Fruit fly (Drosophila melanogaster) whole organism, prepupa: ENCODE measurements around the gene CG13625.

Source experiments
- Blimp-1 ChIP-seq: fragments of 200-800 bp; sonication (Bioruptor generic); optimal IDR thresholded peaks from 3 replicates; lab custom pipeline; 2017; ENCODE audit warnings: missing biosample characterization, missing genetic modification characterization, mild to moderate bottlenecking, moderate library complexity, missing genetic modification reagents
- CG10669 ChIP-seq: fragments of 200-800 bp; sonication (Bioruptor generic); optimal IDR thresholded peaks from 3 replicates; lab custom pipeline; 2018; ENCODE audit warnings: missing biosample characterization, mild to moderate bottlenecking, missing genetic modification characterization, moderate library complexity
- CG11294 ChIP-seq: fragments of 200-800 bp; sonication (Bioruptor generic); IDR thresholded peaks from 2 replicates; pipeline ENCODE4 v1.3.6; 2022; ENCODE audit warnings: missing biosample characterization, missing genetic modification characterization
- CG11762 ChIP-seq: fragments of 200-800 bp; sonication (Bioruptor generic); optimal IDR thresholded peaks from 3 replicates; lab custom pipeline; 2016; ENCODE audit warnings: missing biosample characterization, missing genetic modification characterization; ENCODE audit not compliant: insufficient read depth
- CG1621 ChIP-seq: fragments of 200-800 bp; sonication (Bioruptor generic); optimal IDR thresholded peaks from 3 replicates; lab custom pipeline; 2018; ENCODE audit warnings: missing biosample characterization, mild to moderate bottlenecking, missing genetic modification characterization
- CG16779 ChIP-seq: fragments of 200-800 bp; sonication (Bioruptor generic); optimal IDR thresholded peaks from 3 replicates; lab custom pipeline; 2017; ENCODE audit warnings: missing biosample characterization, mild to moderate bottlenecking, missing genetic modification characterization
- CG3032 ChIP-seq: fragments of 200-800 bp; optimal IDR thresholded peaks from 2 replicates; lab custom pipeline; 2019; ENCODE audit warnings: missing biosample characterization, mild to moderate bottlenecking, missing genetic modification characterization, moderate library complexity
- CG31627 ChIP-seq: fragments of 200-800 bp; sonication (Bioruptor generic); optimal IDR thresholded peaks from 3 replicates; lab custom pipeline; 2016; ENCODE audit warnings: missing biosample characterization, missing genetic modification characterization
- CG32006 ChIP-seq: fragments of 200-800 bp; sonication (Bioruptor generic); optimal IDR thresholded peaks from 3 replicates; lab custom pipeline; 2017; ENCODE audit warnings: missing biosample characterization, mild to moderate bottlenecking, missing genetic modification characterization
- CG34406 ChIP-seq: fragments of 200-800 bp; sonication (Bioruptor generic); optimal IDR thresholded peaks from 3 replicates; lab custom pipeline; 2016; ENCODE audit warnings: missing biosample characterization, missing genetic modification characterization
- CG3919 ChIP-seq: fragments of 200-800 bp; sonication (Bioruptor generic); optimal IDR thresholded peaks from 3 replicates; lab custom pipeline; 2016; ENCODE audit warnings: missing biosample characterization, missing genetic modification characterization
- CG4318 ChIP-seq: fragments of 200-800 bp; sonication (Bioruptor generic); optimal IDR thresholded peaks from 3 replicates; lab custom pipeline; 2017; ENCODE audit warnings: missing biosample characterization, mild to moderate bottlenecking, missing genetic modification characterization
- CG6163 ChIP-seq: fragments of 200-800 bp; sonication (Bioruptor generic); IDR thresholded peaks from 3 replicates; pipeline ENCODE4 v1.3.6; 2022; ENCODE audit warnings: missing biosample characterization, missing genetic modification characterization
- CG6276 ChIP-seq: fragments of 200-800 bp; sonication (Bioruptor generic); optimal IDR thresholded peaks from 2 replicates; lab custom pipeline; 2017; ENCODE audit warnings: missing biosample characterization, mild to moderate bottlenecking, missing genetic modification characterization
- CG6792 ChIP-seq: fragments of 200-800 bp; sonication (Bioruptor generic); optimal IDR thresholded peaks from 3 replicates; lab custom pipeline; 2016; ENCODE audit warnings: missing biosample characterization, missing genetic modification characterization
- CG6808 ChIP-seq: fragments of 200-800 bp; sonication (Bioruptor generic); optimal IDR thresholded peaks from 3 replicates; lab custom pipeline; 2017; ENCODE audit warnings: missing biosample characterization, missing genetic modification characterization, mild to moderate bottlenecking, moderate library complexity, missing genetic modification reagents
- CG7368 ChIP-seq: fragments of 200-800 bp; sonication (Bioruptor generic); optimal IDR thresholded peaks from 3 replicates; lab custom pipeline; 2016; ENCODE audit warnings: missing biosample characterization, missing genetic modification characterization
- CG8119 ChIP-seq: fragments of 200-800 bp; sonication (Bioruptor generic); IDR thresholded peaks from 3 replicates; pipeline ENCODE4 v1.3.6; 2022; ENCODE audit warnings: missing biosample characterization, missing genetic modification characterization
- CG8319 ChIP-seq: fragments of 200-800 bp; sonication (Bioruptor generic); optimal IDR thresholded peaks from 3 replicates; lab custom pipeline; 2016; ENCODE audit warnings: missing biosample characterization, missing genetic modification characterization
- CG8632 ChIP-seq: fragments of 200-800 bp; sonication (Bioruptor generic); optimal IDR thresholded peaks from 3 replicates; lab custom pipeline; 2016; ENCODE audit warnings: missing biosample characterization, missing genetic modification characterization
- CG9139 ChIP-seq: fragments of 200-800 bp; sonication (Bioruptor generic); optimal IDR thresholded peaks from 3 replicates; lab custom pipeline; 2017; ENCODE audit warnings: missing biosample characterization, mild to moderate bottlenecking, missing genetic modification characterization
- Eip75B ChIP-seq: fragments of 200-800 bp; sonication (Bioruptor generic); optimal IDR thresholded peaks from 3 replicates; lab custom pipeline; 2016; ENCODE audit warnings: missing biosample characterization, missing genetic modification characterization
- Eip78C ChIP-seq: fragments of 200-800 bp; sonication (Bioruptor generic); peaks from one replicate; lab custom pipeline; 2016; ENCODE audit warnings: missing biosample characterization, missing genetic modification characterization
- Eip93F ChIP-seq: fragments of 200-800 bp; sonication (Bioruptor generic); optimal IDR thresholded peaks from 2 replicates; lab custom pipeline; 2016; ENCODE audit warnings: missing biosample characterization, mild to moderate bottlenecking, missing genetic modification characterization
- Ets96B ChIP-seq: fragments of 200-800 bp; optimal IDR thresholded peaks from 2 replicates; lab custom pipeline; 2019; ENCODE audit warnings: missing biosample characterization, mild to moderate bottlenecking, missing genetic modification characterization, moderate library complexity
- Gug ChIP-seq: fragments of 200-800 bp; sonication (Bioruptor generic); IDR thresholded peaks from 2 replicates; pipeline ENCODE4 v1.3.6; 2022; ENCODE audit warnings: missing biosample characterization, missing genetic modification characterization
- Hr38 ChIP-seq: sonication (Bioruptor generic); optimal IDR thresholded peaks from 2 replicates; lab custom pipeline; 2016; ENCODE audit warnings: missing biosample characterization, missing genetic modification characterization
- Hr4 ChIP-seq: fragments of 200-800 bp; sonication (Bioruptor generic); optimal IDR thresholded peaks from 3 replicates; lab custom pipeline; 2016; ENCODE audit warnings: missing biosample characterization, missing genetic modification characterization
- Lpt ChIP-seq: fragments of 200-800 bp; sonication (Bioruptor generic); optimal IDR thresholded peaks from 3 replicates; lab custom pipeline; 2016; ENCODE audit warnings: missing biosample characterization, missing genetic modification characterization
- Met ChIP-seq: fragments of 200-800 bp; sonication (Bioruptor generic); optimal IDR thresholded peaks from 3 replicates; lab custom pipeline; 2016; ENCODE audit warnings: missing biosample characterization, missing genetic modification characterization
- OdsH ChIP-seq: fragments of 200-800 bp; sonication (Bioruptor generic); optimal IDR thresholded peaks from 3 replicates; lab custom pipeline; 2016; ENCODE audit warnings: missing biosample characterization, missing genetic modification characterization
- Smox ChIP-seq: fragments of 200-800 bp; sonication (Bioruptor generic); optimal IDR thresholded peaks from 3 replicates; lab custom pipeline; 2016; ENCODE audit warnings: missing biosample characterization, missing genetic modification characterization
- Sox14 ChIP-seq: fragments of 200-800 bp; sonication (Bioruptor generic); optimal IDR thresholded peaks from 3 replicates; lab custom pipeline; 2016; ENCODE audit warnings: missing biosample characterization, missing genetic modification characterization
- Sox15 ChIP-seq: fragments of 200-800 bp; sonication (Bioruptor generic); optimal IDR thresholded peaks from 3 replicates; lab custom pipeline; 2016; ENCODE audit warnings: missing biosample characterization, missing genetic modification characterization
- achi ChIP-seq: fragments of 200-800 bp; sonication (Bioruptor generic); optimal IDR thresholded peaks from 3 replicates; lab custom pipeline; 2016; ENCODE audit warnings: missing biosample characterization, missing genetic modification characterization
- dac ChIP-seq: fragments of 200-800 bp; sonication (Bioruptor generic); optimal IDR thresholded peaks from 2 replicates; lab custom pipeline; 2017; ENCODE audit warnings: missing biosample characterization, mild to moderate bottlenecking, missing genetic modification characterization
- dsx ChIP-seq: fragments of 200-800 bp; optimal IDR thresholded peaks from 3 replicates; lab custom pipeline; 2019; ENCODE audit warnings: missing biosample characterization, mild to moderate bottlenecking, missing genetic modification characterization, moderate library complexity; ENCODE audit not compliant: poor library complexity, severe bottlenecking
- eg ChIP-seq: fragments of 200-800 bp; sonication (Bioruptor generic); IDR thresholded peaks from 3 replicates; pipeline ENCODE4 v1.3.6; 2022; ENCODE audit warnings: missing biosample characterization, missing genetic modification characterization
- fd59A ChIP-seq: fragments of 200-800 bp; sonication (Bioruptor generic); optimal IDR thresholded peaks from 2 replicates; lab custom pipeline; 2017; ENCODE audit warnings: missing biosample characterization, mild to moderate bottlenecking, missing genetic modification characterization, missing genetic modification reagents
- fd85E ChIP-seq: fragments of 200-800 bp; sonication (Bioruptor generic); optimal IDR thresholded peaks from 3 replicates; lab custom pipeline; 2016; ENCODE audit warnings: missing biosample characterization, missing genetic modification characterization
- lz ChIP-seq: fragments of 200-800 bp; sonication (Bioruptor generic); optimal IDR thresholded peaks from 3 replicates; lab custom pipeline; 2016; ENCODE audit warnings: missing biosample characterization, missing genetic modification characterization
- net ChIP-seq: fragments of 200-800 bp; sonication (Bioruptor generic); optimal IDR thresholded peaks from 3 replicates; lab custom pipeline; 2016; ENCODE audit warnings: missing biosample characterization, missing genetic modification characterization
- spab ChIP-seq: fragments of 200-800 bp; sonication (Bioruptor generic); optimal IDR thresholded peaks from 2 replicates; lab custom pipeline; 2017; ENCODE audit warnings: missing biosample characterization, mild to moderate bottlenecking, missing genetic modification characterization, missing genetic modification reagents
- svp ChIP-seq: fragments of 200-800 bp; sonication (Bioruptor generic); peaks from one replicate; lab custom pipeline; 2016; ENCODE audit warnings: missing biosample characterization, missing genetic modification characterization
- topi ChIP-seq: fragments of 200-800 bp; sonication (Bioruptor generic); optimal IDR thresholded peaks from 3 replicates; lab custom pipeline; 2016; ENCODE audit warnings: missing biosample characterization, missing genetic modification characterization
- vri ChIP-seq: fragments of 200-800 bp; sonication (Bioruptor generic); optimal IDR thresholded peaks from 3 replicates; lab custom pipeline; 2016; ENCODE audit warnings: missing biosample characterization, mild to moderate bottlenecking, missing genetic modification characterization

The CG13625 gene

DNA sequence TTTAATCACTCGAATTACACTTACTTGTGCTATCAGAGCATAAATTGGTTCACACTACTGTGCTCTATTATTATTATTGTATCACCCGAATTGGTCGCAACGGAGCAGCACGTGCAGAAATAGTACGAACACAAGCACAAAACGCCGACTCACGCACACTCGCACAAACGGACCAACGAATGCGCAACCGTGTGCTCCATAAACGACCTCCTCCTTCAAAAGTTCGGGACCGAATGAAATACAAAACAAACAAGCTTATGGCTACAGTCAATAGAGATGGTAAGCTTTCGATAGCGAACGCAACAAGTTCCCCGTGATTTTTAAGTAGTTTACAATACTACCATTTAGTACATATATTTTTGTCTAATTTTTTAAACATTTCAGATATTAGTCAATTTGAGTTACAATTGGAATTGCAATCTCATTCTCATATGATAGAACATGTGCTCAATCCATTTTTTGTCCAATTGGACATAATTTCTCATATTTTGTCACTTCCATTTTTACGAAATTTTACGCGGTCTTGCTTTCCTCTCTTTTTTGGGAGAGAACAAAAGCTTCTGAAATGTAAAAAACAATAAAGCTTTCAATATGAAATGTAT is 41.2 kb downstream of the CG13625 start, which contains the start of gene Cftr (continued):
- TF ChIP-seq Sox14 (GFP tag; lab: Kevin White, UChicago) (peak; percentile 67), achi (peak; percentile 18), CG32006 (GFP tag; lab: Kevin White, UChicago) (no peak), CG16779 (tag; lab: Kevin White, UChicago) (peak; percentile 29), eg (GFP tag; lab: Robert Waterston, UW) (peak; percentile 61; the same call in 2 of the 3 replicates), Lpt (GFP tag; lab: Kevin White, UChicago) (peak; percentile 61), lz (GFP tag; lab: Kevin White, UChicago) (peak; percentile 60), CG3032 (peak; percentile 18), Eip93F (GFP tag; lab: Kevin White, UChicago) (peak; percentile 40), topi (GFP tag; lab: Kevin White, UChicago) (peak; percentile 62), Hr4 (GFP tag; lab: Kevin White, UChicago) (peak; percentile 2), Met (GFP tag; lab: Kevin White, UChicago) (peak; percentile 38), CG9139 (GFP tag; lab: Kevin White, UChicago) (peak; percentile 23), Ets96B (tag; lab: Kevin White, UChicago) (peak; percentile 21), net (GFP tag; lab: Kevin White, UChicago) (peak; percentile 48), CG11762 (no peak), CG1621 (tag; lab: Kevin White, UChicago) (peak; percentile 32), Hr38 (no peak), spab (GFP tag; lab: Kevin White, UChicago) (no peak), Eip75B (GFP tag; lab: Kevin White, UChicago) (peak; percentile 60), CG8319 (GFP tag; lab: Kevin White, UChicago) (no peak), CG10669 (GFP tag; lab: Kevin White, UChicago) (peak; percentile 21), CG8632 (GFP tag; lab: Kevin White, UChicago) (no peak), vri (GFP tag; lab: Kevin White, UChicago) (peak; percentile 91), fd85E (GFP tag; lab: Kevin White, UChicago) (no peak), dac (GFP tag; lab: Kevin White, UChicago) (no peak), OdsH (peak; percentile 27), Blimp-1 (no peak), CG6808 (peak; percentile 4), CG6163 (GFP tag; lab: Robert Waterston, UW) (peak; percentile 61), CG31627 (GFP tag; lab: Kevin White, UChicago) (peak; percentile 37), Smox (GFP tag; lab: Kevin White, UChicago) (peak; percentile 67), Gug (GFP tag; lab: Robert Waterston, UW) (0 out of 2 replicates have a peak, but pooled peaks have one; percentile 27), CG8119 (GFP tag; lab: Robert Waterston, UW) (no peak), fd59A (GFP tag; lab: Kevin White, UChicago) (no peak)

DNA sequence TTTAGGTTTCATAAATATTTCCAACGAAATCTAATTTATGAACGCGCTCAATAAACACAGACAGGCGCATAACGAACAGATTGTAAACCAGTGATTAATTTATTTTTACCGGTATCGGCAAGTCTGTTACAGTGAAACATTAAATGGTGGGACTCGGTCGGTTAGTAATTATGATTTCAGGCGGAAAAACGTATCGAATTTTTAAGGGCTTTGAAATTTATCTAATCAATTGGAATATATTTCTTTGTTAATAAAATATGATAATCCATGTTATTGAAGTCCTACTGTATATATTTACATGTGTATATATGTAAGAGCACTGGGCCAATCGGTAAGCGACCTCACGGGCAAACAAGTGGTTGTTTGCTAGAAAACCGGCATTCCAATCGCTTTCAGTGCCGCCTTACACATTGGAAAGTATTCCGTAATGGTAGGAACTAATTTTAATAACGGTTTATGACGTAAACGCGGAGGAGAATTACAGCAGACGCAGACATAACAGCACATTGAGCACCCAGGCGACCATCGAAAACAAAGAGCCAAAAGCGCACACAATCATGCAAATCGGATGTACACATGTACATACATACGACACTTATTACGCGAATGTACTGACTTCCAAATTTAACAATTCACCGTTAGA is 41.8 kb downstream of the CG13625 start:
- TF ChIP-seq CG31627 (GFP tag; lab: Kevin White, UChicago) = peak; percentile 96
- peak; percentile 64 for TF ChIP-seq fd85E (GFP tag; lab: Kevin White, UChicago)
- TF ChIP-seq svp (GFP tag; lab: Kevin White, UChicago) = peak; percentile 99
- TF ChIP-seq Eip78C = peak; percentile 99
- peak; percentile 62 for TF ChIP-seq spab (GFP tag; lab: Kevin White, UChicago)
- TF ChIP-seq CG10669 (GFP tag; lab: Kevin White, UChicago) = no peak
- TF ChIP-seq CG6792 = peak; percentile 85
- peak; percentile 45 for TF ChIP-seq Eip93F (GFP tag; lab: Kevin White, UChicago)
- TF ChIP-seq dac (GFP tag; lab: Kevin White, UChicago) = peak; percentile 43
- TF ChIP-seq Blimp-1 = peak; percentile 84
- peak; percentile 88 for TF ChIP-seq CG11294
- TF ChIP-seq dsx (GFP tag; lab: Kevin White, UChicago) = no peak
- TF ChIP-seq lz (GFP tag; lab: Kevin White, UChicago) = peak; percentile 92
- TF ChIP-seq CG34406 = peak; percentile 93
- TF ChIP-seq CG32006 (GFP tag; lab: Kevin White, UChicago) = peak; percentile 93
- peak; percentile 87 for TF ChIP-seq Sox15
- peak; percentile 97 for TF ChIP-seq Met (GFP tag; lab: Kevin White, UChicago)
- peak; percentile 80 for TF ChIP-seq fd59A (GFP tag; lab: Kevin White, UChicago)
- no peak for TF ChIP-seq CG9139 (GFP tag; lab: Kevin White, UChicago)
- TF ChIP-seq Hr38 = peak; percentile 63
- no peak for TF ChIP-seq Ets96B (tag; lab: Kevin White, UChicago)
- peak; percentile 91 for TF ChIP-seq vri (GFP tag; lab: Kevin White, UChicago)
- peak; percentile 74 for TF ChIP-seq CG6276 (GFP tag; lab: Kevin White, UChicago)
- TF ChIP-seq CG7368 (GFP tag; lab: Kevin White, UChicago) = peak; percentile 72
- TF ChIP-seq achi = peak; percentile 79
- peak; percentile 94 for TF ChIP-seq CG3919 (GFP tag; lab: Kevin White, UChicago)
- peak; percentile 71 for TF ChIP-seq CG16779 (tag; lab: Kevin White, UChicago)
- peak; percentile 80 for TF ChIP-seq CG4318 (GFP tag; lab: Kevin White, UChicago)
- TF ChIP-seq CG3032 = no peak
